Worm (Caenorhabditis elegans): ENCODE measurements around the gene alkb-7.

alkb-7 gene

DNA sequence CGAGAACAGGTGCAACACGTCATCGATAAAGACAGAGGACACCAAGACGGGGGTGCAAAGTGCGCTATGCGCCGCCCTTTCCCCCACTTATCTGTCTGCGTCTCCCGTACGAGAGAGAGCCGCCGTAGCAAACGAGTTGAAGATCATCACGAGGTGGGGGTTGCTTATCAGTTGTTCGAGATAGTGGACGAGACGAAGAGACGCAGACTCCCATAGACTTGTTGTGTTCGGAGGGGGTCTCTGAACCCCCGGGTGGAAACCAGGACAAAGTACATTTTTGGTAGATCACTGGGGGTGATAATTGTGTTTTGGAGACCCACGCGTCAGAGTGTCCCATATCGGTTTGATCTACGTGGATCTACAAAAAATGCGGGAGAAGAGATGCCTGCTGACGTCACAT is 10.9 kb upstream of the alkb-7 start (continued):
- TF ChIP-seq ceh-18 (tag; optimal IDR thresholded peaks at IDR 0.05) = peak; percentile 66
- TF ChIP-seq ceh-22 (tag; optimal IDR thresholded peaks at IDR 0.05) = no peak
- no peak for TF ChIP-seq T23F11.4 (GFP tag; optimal IDR thresholded peaks at IDR 0.05)

DNA sequence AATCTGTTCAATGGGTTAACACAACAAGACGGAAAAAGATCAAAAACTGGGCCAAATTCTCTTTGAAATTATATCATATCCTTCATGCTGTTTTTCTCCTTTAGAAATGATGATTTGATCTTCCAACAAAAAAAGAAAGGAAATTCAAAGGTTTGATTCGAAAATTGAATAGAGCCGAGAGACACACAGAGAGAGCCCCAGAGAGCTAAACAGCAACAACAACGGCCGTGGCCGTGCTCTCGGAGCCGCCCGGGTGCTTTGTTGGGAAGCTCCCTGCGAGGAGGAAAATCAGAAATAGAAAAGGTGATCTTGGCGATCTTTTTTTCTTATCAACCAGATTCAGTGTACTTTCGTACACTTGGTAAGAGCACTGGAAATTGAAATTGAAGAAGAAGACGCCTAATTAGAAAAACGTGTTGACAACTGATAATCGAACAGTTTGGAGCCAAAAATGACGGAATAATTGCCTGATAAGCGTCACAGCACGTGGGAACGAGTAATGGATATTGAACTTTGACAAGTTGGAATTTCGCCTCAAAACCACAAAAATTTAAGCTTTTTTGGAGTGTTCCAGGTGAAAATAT is 9.3 kb upstream of the alkb-7 start:
- TF ChIP-seq nfya-1 (tag; optimal IDR thresholded peaks at IDR 0.05) (peak; percentile 5), sox-2 (GFP tag; IDR thresholded peaks at IDR 0.05) (no peak), nhr-232 (tag; optimal IDR thresholded peaks at IDR 0.05) (no peak), ceh-6 (GFP tag; optimal IDR thresholded peaks at IDR 0.05) (no peak), unc-42 (tag; optimal IDR thresholded peaks at IDR 0.05) (peak; percentile 30), ceh-9 (tag; optimal IDR thresholded peaks at IDR 0.05) (no peak), hlh-6 (tag; optimal IDR thresholded peaks at IDR 0.05) (peak; percentile 31), fax-1 (tag; optimal IDR thresholded peaks at IDR 0.05) (no peak)

DNA sequence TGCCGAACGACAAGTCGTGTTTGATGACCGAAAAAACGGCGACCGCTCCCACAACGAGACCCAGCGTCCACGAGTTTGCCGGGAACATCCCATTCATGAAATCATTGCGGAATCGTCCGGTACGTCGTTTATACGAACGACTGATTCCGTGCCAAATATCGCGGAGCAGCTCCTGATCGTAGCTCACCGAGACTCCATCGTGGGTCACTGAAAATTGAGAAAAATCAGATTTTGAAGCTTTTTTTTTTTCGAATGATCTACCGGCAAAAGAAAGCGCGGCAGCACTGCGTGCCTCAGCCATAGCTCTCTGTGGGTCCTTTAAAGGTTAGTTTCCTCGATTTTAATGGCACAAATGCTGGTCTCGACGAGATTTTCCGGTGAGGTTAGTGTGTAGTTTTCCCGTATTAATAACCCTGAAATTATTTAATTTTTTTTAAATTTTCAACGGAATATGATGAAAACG is 8.1 kb upstream of the alkb-7 start, which contains the start of gene cpt-1:
TSS of gene cpt-1 (minus strand) at position 413 of the 463 bp plus-strand sequence.
- TF ChIP-seq nhr-232 (tag; optimal IDR thresholded peaks at IDR 0.05) = no peak
- TF ChIP-seq ceh-34 (tag; optimal IDR thresholded peaks at IDR 0.05) = no peak
- TF ChIP-seq pag-3 (tag; optimal IDR thresholded peaks at IDR 0.05; ENCODE audit: borderline replicate concordance) = no peak
- no peak for TF ChIP-seq unc-42 (tag; optimal IDR thresholded peaks at IDR 0.05)
- no peak for TF ChIP-seq che-1 (tag; optimal IDR thresholded peaks at IDR 0.05)
- no peak for TF ChIP-seq zip-5 (tag; optimal IDR thresholded peaks at IDR 0.05)
- no peak for TF ChIP-seq unc-86 (tag; optimal IDR thresholded peaks at IDR 0.05)
- no peak for TF ChIP-seq lin-11 (tag; optimal IDR thresholded peaks at IDR 0.05)
- no peak for TF ChIP-seq hlh-30 (tag; optimal IDR thresholded peaks at IDR 0.05; ENCODE audit: insufficient read depth)
- TF ChIP-seq ceh-19 (GFP tag; optimal IDR thresholded peaks at IDR 0.05) = no peak
- TF ChIP-seq sox-4 (tag; optimal IDR thresholded peaks at IDR 0.05) = no peak
- TF ChIP-seq ets-4 (tag; optimal IDR thresholded peaks at IDR 0.05) = no peak
- no peak for TF ChIP-seq ceh-30 (tag; optimal IDR thresholded peaks at IDR 0.05)
- TF ChIP-seq elt-2 (tag; optimal IDR thresholded peaks at IDR 0.05) = no peak
- TF ChIP-seq ttx-3 (tag; optimal IDR thresholded peaks at IDR 0.05) = no peak
- no peak for TF ChIP-seq nhr-11 (tag; optimal IDR thresholded peaks at IDR 0.05)
- TF ChIP-seq ahr-1 (tag; optimal IDR thresholded peaks at IDR 0.05) = no peak

DNA sequence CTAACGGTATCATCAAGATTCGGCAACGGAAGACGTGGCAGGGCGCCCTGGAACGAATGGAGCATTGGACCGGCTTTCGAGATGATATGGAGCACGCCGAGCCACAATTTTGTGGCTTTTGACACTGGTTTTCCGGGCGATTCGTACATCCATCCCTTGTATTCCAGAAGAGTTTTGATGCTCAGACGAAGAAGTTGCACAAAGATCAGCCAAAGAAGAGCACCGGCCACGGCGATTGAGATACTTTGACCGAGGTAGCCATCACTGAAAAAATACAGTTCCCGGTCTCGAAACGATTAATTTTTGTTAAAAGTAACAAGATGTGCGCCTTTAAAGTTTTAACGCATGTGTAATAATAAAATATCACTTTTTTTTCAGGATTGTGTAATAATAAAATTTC is 7.2 kb upstream of the alkb-7 start:
- TF ChIP-seq pqm-1 (tag; optimal IDR thresholded peaks at IDR 0.05) (no peak), hlh-6 (tag; optimal IDR thresholded peaks at IDR 0.05) (peak; percentile 20)

DNA sequence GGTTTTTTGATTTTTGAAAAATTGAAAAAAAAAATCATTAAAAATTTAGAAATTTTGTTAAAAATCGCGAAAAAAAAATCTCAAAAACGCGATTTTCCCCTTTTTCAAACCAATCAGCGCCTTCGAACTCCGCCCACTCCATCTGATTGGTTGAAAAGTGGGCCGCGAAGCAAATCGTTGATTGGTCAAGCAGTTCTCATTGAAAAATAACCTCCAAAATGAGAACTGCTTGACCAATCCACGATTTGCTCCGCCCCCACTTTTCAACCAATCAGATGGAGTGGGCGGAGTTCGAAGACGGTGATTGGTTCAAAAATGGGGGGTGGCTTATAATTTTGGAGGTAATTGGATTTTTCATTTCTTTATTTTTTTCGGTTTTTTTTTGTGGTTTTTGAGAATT is 2.4 kb upstream of the alkb-7 start:
- TF ChIP-seq ceh-22 (tag; optimal IDR thresholded peaks at IDR 0.05) (no peak), nfya-1 (tag; optimal IDR thresholded peaks at IDR 0.05) (peak; percentile 97)

DNA sequence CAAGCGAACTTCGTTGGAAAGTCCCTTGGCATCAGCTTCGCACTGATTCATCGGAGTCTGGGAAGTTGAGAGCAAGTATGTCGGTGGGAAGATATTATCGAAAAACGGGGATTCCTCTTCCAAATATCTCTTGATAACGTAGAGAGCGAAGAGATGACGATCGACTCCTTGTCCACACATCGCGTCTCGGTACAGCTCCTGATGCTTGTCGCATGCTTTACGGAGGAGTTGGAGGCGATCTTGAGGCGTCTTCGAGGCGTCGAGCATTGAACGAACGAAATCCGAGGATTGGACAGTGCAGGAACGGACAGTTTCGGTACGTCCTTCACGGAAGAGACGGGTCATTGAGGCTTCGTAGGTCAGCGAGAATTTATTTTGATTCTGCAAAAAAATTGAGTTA is 1.5 kb upstream of the alkb-7 start:
- TF ChIP-seq nhr-11 (tag; optimal IDR thresholded peaks at IDR 0.05) (no peak), hlh-6 (tag; optimal IDR thresholded peaks at IDR 0.05) (peak; percentile 28)

DNA sequence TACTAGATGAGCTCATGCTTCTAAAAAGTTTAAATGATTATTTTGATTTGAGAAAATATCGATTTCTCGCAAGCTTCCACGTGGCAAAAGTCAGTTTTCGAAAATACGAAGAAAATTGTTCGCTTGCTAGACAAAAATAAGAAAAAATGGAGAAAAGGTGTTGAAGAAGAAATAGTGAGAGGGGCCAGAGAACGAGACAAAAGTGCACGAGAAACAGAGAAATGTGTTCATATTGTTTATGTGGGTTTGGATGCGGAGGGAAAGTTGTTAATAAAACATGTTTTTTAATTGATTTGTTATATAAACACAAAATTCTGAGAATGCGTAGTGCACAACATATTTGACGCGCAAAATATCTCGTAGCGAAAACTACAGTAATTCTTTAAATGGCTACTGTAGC is 2.6 kb downstream of the alkb-7 start, which contains the start of gene Y46G5A.15:
TSS of gene Y46G5A.15 (minus strand) at position 26 of the 400 bp plus-strand sequence.
- TF ChIP-seq hlh-6 (tag; optimal IDR thresholded peaks at IDR 0.05) = no peak
- TF ChIP-seq sox-4 (tag; optimal IDR thresholded peaks at IDR 0.05) = no peak
- no peak for TF ChIP-seq eyg-1 (tag; optimal IDR thresholded peaks at IDR 0.05)
- TF ChIP-seq ceh-34 (tag; optimal IDR thresholded peaks at IDR 0.05) = no peak
- no peak for TF ChIP-seq ztf-16 (tag; optimal IDR thresholded peaks at IDR 0.05)
- TF ChIP-seq ceh-14 (tag; optimal IDR thresholded peaks at IDR 0.05) = no peak
- TF ChIP-seq tbx-2 (tag; optimal IDR thresholded peaks at IDR 0.05) = no peak
- TF ChIP-seq odd-2 (tag; optimal IDR thresholded peaks at IDR 0.05) = no peak
- TF ChIP-seq npax-4 (tag; optimal IDR thresholded peaks at IDR 0.05) = no peak
- TF ChIP-seq ceh-30 (tag; optimal IDR thresholded peaks at IDR 0.05) = no peak
- TF ChIP-seq sdc-2 (tag; optimal IDR thresholded peaks at IDR 0.05) = no peak
- no peak for TF ChIP-seq unc-86 (tag; optimal IDR thresholded peaks at IDR 0.05)
- TF ChIP-seq ceh-24 (tag; optimal IDR thresholded peaks at IDR 0.05) = no peak
- TF ChIP-seq pros-1 (tag; optimal IDR thresholded peaks at IDR 0.05) = no peak
- TF ChIP-seq unc-42 (tag; optimal IDR thresholded peaks at IDR 0.05) = no peak

Data from whole organism, late embryonic.